Fruit fly (Drosophila melanogaster): ENCODE results near the gene CG44290.

CG44290 gene

DNA sequence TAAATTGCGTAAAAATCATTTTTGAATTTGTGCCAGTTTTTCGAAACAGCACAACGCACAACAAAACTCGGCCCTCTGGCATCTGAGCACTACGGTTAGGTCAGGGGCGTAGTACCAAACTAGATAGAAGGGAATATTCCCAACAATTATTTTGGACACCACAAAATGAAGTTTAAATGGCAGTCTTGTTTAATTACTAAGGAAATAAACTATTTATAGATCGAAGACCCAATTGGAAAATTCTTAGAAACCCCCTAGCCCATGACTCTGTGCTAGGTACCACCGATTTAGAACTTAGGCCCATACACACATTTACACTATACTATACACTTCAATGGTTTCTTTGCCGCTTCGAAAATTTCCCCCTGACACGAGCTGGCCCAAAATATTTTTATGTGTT lies 33.7 kb downstream of the CG44290 start (continued):
- peak; percentile 91 for TF ChIP-seq CG3847 (GFP tag; IDR thresholded peaks at IDR 0.05)
- TF ChIP-seq CG3995 (GFP tag; optimal IDR thresholded peaks at IDR 0.05): peak; percentile 4
- no peak for TF ChIP-seq ftz-f1 (GFP tag; optimal IDR thresholded peaks at IDR 0.05)
- peak in 1 of 2 experiments; percentile 38 for TF ChIP-seq Eip74EF (GFP tag; optimal IDR thresholded peaks at IDR 0.05)
- TF ChIP-seq Dref (GFP tag; IDR thresholded peaks at IDR 0.05): peak; percentile 27; the same call in 1 of the 2 replicates
- no peak for TF ChIP-seq cad (GFP tag; optimal IDR thresholded peaks at IDR 0.05)
- peak; percentile 67 for TF ChIP-seq seq (GFP tag; IDR thresholded peaks at IDR 0.05)
- TF ChIP-seq fu2 (GFP tag; optimal IDR thresholded peaks at IDR 0.05): peak; percentile 50
- no peak for TF ChIP-seq Hmx (GFP tag; optimal IDR thresholded peaks at IDR 0.05)
- TF ChIP-seq Scr (GFP tag; IDR thresholded peaks at IDR 0.05; ENCODE audit: partially characterized antibody): no peak
- no peak for TF ChIP-seq CG8290 (GFP tag; optimal IDR thresholded peaks at IDR 0.05)
- TF ChIP-seq CG8290 (tag; optimal IDR thresholded peaks at IDR 0.05): peak in 1 of 2 experiments; percentile 84
- peak; percentile 46 for TF ChIP-seq CG33213 (GFP tag; optimal IDR thresholded peaks at IDR 0.05)
- TF ChIP-seq CG6175 (GFP tag; IDR thresholded peaks at IDR 0.05): peak; percentile 68; the same call in 2 of the 3 replicates
- TF ChIP-seq CG2889 (GFP tag; IDR thresholded peaks at IDR 0.05): peak; percentile 70; the same call in 1 of the 3 replicates
- peak; percentile 64 for TF ChIP-seq tap (tag; optimal IDR thresholded peaks at IDR 0.05)
- TF ChIP-seq gcm2 (GFP tag; optimal IDR thresholded peaks at IDR 0.05): peak; percentile 4
- TF ChIP-seq tgo (GFP tag; IDR thresholded peaks at IDR 0.05): peak; percentile 81
- no peak for TF ChIP-seq CG3163 (GFP tag; optimal IDR thresholded peaks at IDR 0.05)
- no peak for TF ChIP-seq CG16813 (GFP tag; IDR thresholded peaks at IDR 0.05; ENCODE audit: partially characterized antibody)
- peak; percentile 27 for TF ChIP-seq Six4 (GFP tag; optimal IDR thresholded peaks at IDR 0.05)
- peak; percentile 33; the same call in 1 of the 2 replicates for TF ChIP-seq CG8765 (GFP tag; IDR thresholded peaks at IDR 0.05)
- TF ChIP-seq ranshi (GFP tag; IDR thresholded peaks at IDR 0.05): peak; percentile 86
- TF ChIP-seq CG30403 (GFP tag; optimal IDR thresholded peaks at IDR 0.05): peak; percentile 70
- peak; percentile 87 for TF ChIP-seq Ptx1 (GFP tag; IDR thresholded peaks at IDR 0.05)
- no peak for TF ChIP-seq CG15073 (GFP tag; optimal IDR thresholded peaks at IDR 0.05)
- TF ChIP-seq CG10366 (GFP tag; IDR thresholded peaks at IDR 0.05): peak; percentile 87
- TF ChIP-seq CG11560 (tag; IDR thresholded peaks at IDR 0.05): peak; percentile 60; the same call in 2 of the 3 replicates
- TF ChIP-seq HLH3B (GFP tag; IDR thresholded peaks at IDR 0.05): peak; percentile 75
- no peak for TF ChIP-seq CG14860 (GFP tag; IDR thresholded peaks at IDR 0.05; ENCODE audit: partially characterized antibody)
- peak; percentile 92 for TF ChIP-seq al (GFP tag; IDR thresholded peaks at IDR 0.05)
- no peak for TF ChIP-seq Spps (tag; optimal IDR thresholded peaks at IDR 0.05)
- peak; percentile 77 for TF ChIP-seq bcd (GFP tag; optimal IDR thresholded peaks at IDR 0.05)
- 0 out of 2 replicates have a peak, but pooled peaks have one; percentile 35 for TF ChIP-seq CG1024 (GFP tag; IDR thresholded peaks at IDR 0.05)
- peak; percentile 86 for TF ChIP-seq Ada2b (GFP tag; IDR thresholded peaks at IDR 0.05)
- no peak for TF ChIP-seq btn (GFP tag; optimal IDR thresholded peaks at IDR 0.05)
- peak; percentile 57 for TF ChIP-seq Bteb2 (GFP tag; optimal IDR thresholded peaks at IDR 0.05)
- no peak for TF ChIP-seq usp (GFP tag; optimal IDR thresholded peaks at IDR 0.05)
- TF ChIP-seq Rfx (GFP tag; IDR thresholded peaks at IDR 0.05): peak; percentile 96
- TF ChIP-seq CG14014 (GFP tag; IDR thresholded peaks at IDR 0.05): peak; percentile 86
- peak; percentile 57 for TF ChIP-seq CG17385 (GFP tag; optimal IDR thresholded peaks at IDR 0.05)
- TF ChIP-seq Fer1 (GFP tag; optimal IDR thresholded peaks at IDR 0.05): peak; percentile 77
- TF ChIP-seq CG31365 (tag; optimal IDR thresholded peaks at IDR 0.05): peak; percentile 29
- TF ChIP-seq CG14667 (GFP tag; IDR thresholded peaks at IDR 0.05): peak; percentile 81
- TF ChIP-seq z (GFP tag; IDR thresholded peaks at IDR 0.05): no peak
- TF ChIP-seq CG11695 (GFP tag; IDR thresholded peaks at IDR 0.05): peak; percentile 65
- peak; percentile 70 for TF ChIP-seq sd (tag; optimal IDR thresholded peaks at IDR 0.05)
- TF ChIP-seq Xrp1 (GFP tag; IDR thresholded peaks at IDR 0.05): peak; percentile 66
- peak; percentile 72 for TF ChIP-seq emc (GFP tag; optimal IDR thresholded peaks at IDR 0.05)
- TF ChIP-seq ara (GFP tag; IDR thresholded peaks at IDR 0.05): peak; percentile 73
- no peak for TF ChIP-seq HmgD (GFP tag; optimal IDR thresholded peaks at IDR 0.05)
- peak; percentile 58 for TF ChIP-seq chn (GFP tag; optimal IDR thresholded peaks at IDR 0.05)
- TF ChIP-seq Trl (optimal IDR thresholded peaks at IDR 0.05): no peak
- TF ChIP-seq Trl (GFP tag; optimal IDR thresholded peaks at IDR 0.05): peak; percentile 65
